Worm (Caenorhabditis elegans): ENCODE measurements around the gene F23D12.3.

F23D12.3 gene

ce11 chrX:14478743-14479428 is 36.5 kb downstream of the F23D12.3 start, which contains the start of gene M163.11 (continued):
- TF ChIP-seq Y105C5A.15 (GFP tag; IDR thresholded peaks at IDR 0.05) (peak; percentile 83), lin-1 (GFP tag; IDR thresholded peaks at IDR 0.05) (peak; percentile 72; the same call in 1 of the 2 replicates), gei-8 (GFP tag; optimal IDR thresholded peaks at IDR 0.05) (peak; percentile 23), nhr-76 (tag; optimal IDR thresholded peaks at IDR 0.05) (no peak), php-3 (GFP tag; IDR thresholded peaks at IDR 0.05) (no peak), ZK546.5 (tag; optimal IDR thresholded peaks at IDR 0.05) (no peak), zfp-2 (tag; optimal IDR thresholded peaks at IDR 0.05) (no peak), lin-13 (GFP tag; optimal IDR thresholded peaks at IDR 0.05) (peak; percentile 27), F37D6.2 (tag; optimal IDR thresholded peaks at IDR 0.05) (no peak), dve-1 (tag; optimal IDR thresholded peaks at IDR 0.05; ENCODE audit: insufficient read depth) (peak; percentile 39), pqm-1 (tag; optimal IDR thresholded peaks at IDR 0.05) (no peak), jun-1 (tag; optimal IDR thresholded peaks at IDR 0.05) (no peak), vab-7 (GFP tag; IDR thresholded peaks at IDR 0.05) (peak; percentile 78), zip-2 (tag; optimal IDR thresholded peaks at IDR 0.05) (peak; percentile 61), tra-1 (GFP tag; IDR thresholded peaks at IDR 0.05) (peak; percentile 74), snpc-4 (tag; optimal IDR thresholded peaks at IDR 0.05) (no peak), ceh-62 (tag; optimal IDR thresholded peaks at IDR 0.05) (no peak), ZK337.2 (GFP tag; IDR thresholded peaks at IDR 0.05) (peak; percentile 75; the same call in 1 of the 2 replicates), F26F4.8 (GFP tag; conservative IDR thresholded peaks at IDR 0.05) (peak; percentile 82; the same call in 1 of the 2 replicates), attf-4 (tag; optimal IDR thresholded peaks at IDR 0.05) (no peak), F44E2.7 (GFP tag; IDR thresholded peaks at IDR 0.05) (0 out of 2 replicates have a peak, but pooled peaks have one; percentile 62), madf-5 (GFP tag; IDR thresholded peaks at IDR 0.05) (peak; percentile 36 to 72; a peak in 2 of 4 replicates), lin-39 (tag; optimal IDR thresholded peaks at IDR 0.05) (no peak), ceh-82 (tag; optimal IDR thresholded peaks at IDR 0.05) (no peak), nhr-41 (GFP tag; IDR thresholded peaks at IDR 0.05) (peak; percentile 73; the same call in 1 of the 2 replicates), hlh-11 (tag; optimal IDR thresholded peaks at IDR 0.05) (peak; percentile 25), set-16 (GFP tag; IDR thresholded peaks at IDR 0.05) (no peak), ctbp-1 (GFP tag; IDR thresholded peaks at IDR 0.05) (peak; percentile 64), ceh-44 (GFP tag; IDR thresholded peaks at IDR 0.05) (peak; percentile 26; the same call in 1 of the 2 replicates), hif-1 (tag; optimal IDR thresholded peaks at IDR 0.05) (no peak), mep-1 (tag; optimal IDR thresholded peaks at IDR 0.05) (peak; percentile 38), duxl-1 (tag; optimal IDR thresholded peaks at IDR 0.05; ENCODE audit: poor library complexity) (peak; percentile 64), egl-43 (GFP tag; IDR thresholded peaks at IDR 0.05) (peak; percentile 92), unc-62 (GFP tag; optimal IDR thresholded peaks at IDR 0.05 in 1 of 2) (peak in 1 of 2 experiments; percentile 39), unc-62 (tag; optimal IDR thresholded peaks at IDR 0.05) (no peak), D1046.2 (GFP tag; IDR thresholded peaks at IDR 0.05) (peak; percentile 85; the same call in 1 of the 2 replicates), sdz-12 (GFP tag; optimal IDR thresholded peaks at IDR 0.05) (peak; percentile 19), nhr-11 (tag; optimal IDR thresholded peaks at IDR 0.05) (no peak), T20F7.1 (GFP tag; optimal IDR thresholded peaks at IDR 0.05) (peak; percentile 43), fos-1 (tag; optimal IDR thresholded peaks at IDR 0.05) (no peak), dmd-6 (GFP tag; IDR thresholded peaks at IDR 0.05) (peak; percentile 59), saeg-2 (GFP tag; IDR thresholded peaks at IDR 0.05) (0 out of 2 replicates have a peak, but pooled peaks have one; percentile 62), ztf-7 (tag; optimal IDR thresholded peaks at IDR 0.05) (peak; percentile 2), mdt-29 (GFP tag; IDR thresholded peaks at IDR 0.05) (peak; percentile 70), arid-1 (GFP tag; conservative IDR thresholded peaks at IDR 0.05) (peak; percentile 72; the same call in 1 of the 2 replicates), Y48G9A.11 (GFP tag; IDR thresholded peaks at IDR 0.05) (peak; percentile 55), ceh-20 (GFP tag; IDR thresholded peaks at IDR 0.05) (peak; percentile 54; the same call in 1 of the 2 replicates), mxl-2 (GFP tag; conservative IDR thresholded peaks at IDR 0.05) (peak; percentile 72; the same call in 1 of the 2 replicates), hmg-1.1 (GFP tag; IDR thresholded peaks at IDR 0.05) (peak; percentile 24), ztf-11 (tag; optimal IDR thresholded peaks at IDR 0.05) (no peak)
